Fruit fly (Drosophila melanogaster): ENCODE results near the gene Sodh1.

DNA sequence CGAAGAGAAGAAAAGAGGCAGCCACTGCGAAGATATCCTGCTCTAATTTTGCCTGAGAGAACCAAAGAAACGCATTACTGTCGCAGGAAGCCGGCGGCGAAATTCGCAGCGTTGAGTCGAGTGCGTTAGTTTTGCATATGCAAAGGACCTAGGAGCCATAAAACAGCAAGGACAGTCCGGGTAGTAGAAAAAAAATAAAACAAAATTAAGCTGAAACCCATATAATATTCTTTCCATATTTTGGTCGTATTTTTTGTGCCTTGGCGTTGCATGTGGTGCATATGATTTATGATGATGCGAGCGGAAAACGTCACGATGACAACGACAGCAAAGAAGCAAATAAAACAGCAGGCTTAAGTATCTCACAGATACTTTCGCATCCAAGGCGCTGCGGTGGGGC is 18.4 kb upstream of the Sodh1 start:
- TF ChIP-seq usp (GFP tag; optimal IDR thresholded peaks at IDR 0.05): no peak
- TF ChIP-seq pan (optimal IDR thresholded peaks at IDR 0.05): no peak
- TF ChIP-seq OdsH (GFP tag; optimal IDR thresholded peaks at IDR 0.05): no peak
- no peak for TF ChIP-seq lola (GFP tag; optimal IDR thresholded peaks at IDR 0.05)
- TF ChIP-seq Jra (GFP tag; optimal IDR thresholded peaks at IDR 0.05): no peak
- TF ChIP-seq br (GFP tag; optimal IDR thresholded peaks at IDR 0.05): no peak
- no peak for TF ChIP-seq sage (GFP tag; optimal IDR thresholded peaks at IDR 0.05)
- TF ChIP-seq rgr (GFP tag; optimal IDR thresholded peaks at IDR 0.05): no peak
- no peak for TF ChIP-seq Rel (GFP tag; optimal IDR thresholded peaks at IDR 0.05)
- no peak for TF ChIP-seq Rel (tag; optimal IDR thresholded peaks at IDR 0.05)
